Fruit fly (Drosophila melanogaster): Measurements from ENCODE around the gene Shab.

DNA sequence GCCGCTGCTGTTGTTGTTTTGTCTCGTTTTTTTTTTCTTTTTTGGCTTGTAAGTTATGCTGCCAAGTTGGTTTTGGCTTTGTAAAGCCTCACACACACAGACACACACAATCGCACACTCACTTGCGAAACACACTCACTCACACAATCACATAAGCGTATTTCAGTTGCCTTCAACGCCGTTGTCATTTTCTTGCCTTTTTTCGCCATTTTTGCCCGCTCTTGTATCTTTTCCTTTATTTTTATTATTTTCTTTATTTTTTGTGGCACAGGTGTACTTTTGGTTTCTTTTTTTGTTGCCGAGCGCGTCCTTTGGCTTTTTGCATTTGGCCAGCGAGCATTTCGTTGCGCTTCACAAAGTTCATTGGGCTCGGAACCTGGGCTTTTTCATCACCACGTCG lies 21.8 kb upstream of the Shab start:
- no peak for TF ChIP-seq usp (GFP tag; optimal IDR thresholded peaks at IDR 0.05)
- no peak for TF ChIP-seq psq (optimal IDR thresholded peaks at IDR 0.05)
- TF ChIP-seq EcR (GFP tag; optimal IDR thresholded peaks at IDR 0.05) = no peak
- TF ChIP-seq CG8478 (optimal IDR thresholded peaks at IDR 0.05) = no peak
